Worm (Caenorhabditis elegans) whole organism, early embryonic: ENCODE measurements around the gene bgnt-1.1.

Experiments
- B0310.2 ChIP-seq: sonication (generic microtip); optimal IDR thresholded peaks from 2 replicates; lab custom pipeline; 2016; ENCODE audit warnings: mild to moderate bottlenecking, missing genetic modification characterization, missing compliant biosample characterization
- aly-1 ChIP-seq: sonication (generic microtip); optimal IDR thresholded peaks from 2 replicates; lab custom pipeline; 2016; ENCODE audit warnings: missing genetic modification characterization, missing compliant biosample characterization
- ama-1 ChIP-seq: fragments of 150-350 bp; optimal IDR thresholded peaks from 2 replicates; lab custom pipeline; 2014
- flt-1 ChIP-seq: fragments of 200-800 bp; sonication (Bioruptor generic); IDR thresholded peaks from 2 replicates; pipeline ENCODE4 v1.3.6; 2022; ENCODE audit warnings: missing genetic modification characterization, missing compliant biosample characterization
- tbx-37 ChIP-seq: fragments of 200-800 bp; sonication (Bioruptor generic); conservative IDR thresholded peaks from 2 replicates; pipeline ENCODE4 v1.3.6; 2022; ENCODE audit warnings: missing genetic modification reagents, missing genetic modification characterization, missing compliant biosample characterization
- tra-4 ChIP-seq: sonication (generic microtip); optimal IDR thresholded peaks from 2 replicates; lab custom pipeline; 2017; ENCODE audit warnings: missing genetic modification characterization, missing compliant biosample characterization

DNA sequence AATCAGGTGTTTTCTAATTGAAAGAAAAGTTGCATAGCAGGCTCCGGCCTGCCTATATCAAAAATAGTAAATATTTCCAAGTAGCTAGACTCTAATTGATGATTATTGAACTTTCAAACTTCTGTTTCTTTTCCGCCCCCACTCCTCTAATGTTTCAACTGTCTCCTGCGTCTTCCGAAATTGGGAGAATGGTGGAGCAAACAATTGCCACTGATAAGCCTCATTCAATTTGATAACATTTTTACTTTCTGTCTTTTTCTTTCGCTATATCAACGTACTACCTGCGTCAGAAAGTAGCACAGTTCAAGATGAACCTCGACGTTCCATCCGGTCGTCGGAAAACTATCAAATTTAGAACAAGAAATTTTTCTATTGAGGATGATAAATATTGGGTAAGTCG, 33.7 kb upstream of the bgnt-1.1 start, which contains the start of gene F13B12.3:
- TF ChIP-seq flt-1 (GFP tag; lab: Robert Waterston, UW) (no peak), B0310.2 (tag; lab: Kevin White, UChicago) (no peak), tbx-37 (GFP tag; lab: Robert Waterston, UW) (no peak), ama-1 (no peak), aly-1 (tag; lab: Kevin White, UChicago) (no peak), tra-4 (tag; lab: Kevin White, UChicago) (no peak)
